Worm (Caenorhabditis elegans) whole organism, mixed stage, embryonic: ENCODE data around the gene C02G6.2.

Source experiments
- M03D4.4 ChIP-seq: sonication (generic microtip); optimal IDR thresholded peaks from 2 replicates; lab custom pipeline; 2017; ENCODE audit warnings: mild to moderate bottlenecking, missing genetic modification characterization, missing compliant biosample characterization
- ceh-39 ChIP-seq: fragments of 150-350 bp; optimal IDR thresholded peaks from 2 replicates; lab custom pipeline; 2014; ENCODE audit warnings: missing biosample characterization, missing genetic modification characterization
- flh-1 ChIP-seq: fragments of 200-800 bp; sonication (Bioruptor generic); optimal IDR thresholded peaks from 2 replicates; lab custom pipeline; 2018; ENCODE audit warnings: mild to moderate bottlenecking, missing genetic modification characterization, moderate library complexity, missing compliant biosample characterization
- lin-13 ChIP-seq: fragments of 150-350 bp; optimal IDR thresholded peaks from 2 replicates; lab custom pipeline; 2014; ENCODE audit warnings: missing biosample characterization, missing genetic modification characterization
- lsy-2 ChIP-seq: fragments of 150-350 bp; optimal IDR thresholded peaks from 2 replicates; lab custom pipeline; 2014; ENCODE audit warnings: missing biosample characterization, missing genetic modification characterization
- mab-5 ChIP-seq: fragments of 150-350 bp; optimal IDR thresholded peaks from 2 replicates; lab custom pipeline; 2014; ENCODE audit warnings: missing biosample characterization, missing genetic modification characterization
- unc-62 ChIP-seq: fragments of 150-350 bp; optimal IDR thresholded peaks from 2 replicates; lab custom pipeline; 2014; ENCODE audit warnings: missing biosample characterization, missing genetic modification reagents, missing genetic modification characterization

ce11 chrV:5919887-5920286 lies 48.0 kb downstream of the C02G6.2 start, which contains the start of gene C04E6.12:
- TF ChIP-seq unc-62 (GFP tag; lab: Kevin White, UChicago) (no peak), flh-1 (GFP tag; lab: Kevin White, UChicago) (no peak), lin-13 (no peak), lsy-2 (tag; lab: Kevin White, UChicago) (no peak), mab-5 (tag; lab: Kevin White, UChicago) (no peak), M03D4.4 (tag; lab: Kevin White, UChicago) (no peak), ceh-39 (no peak)
